Worm (Caenorhabditis elegans): Measurements from ENCODE around the gene F55G11.7.

The F55G11.7 gene

DNA sequence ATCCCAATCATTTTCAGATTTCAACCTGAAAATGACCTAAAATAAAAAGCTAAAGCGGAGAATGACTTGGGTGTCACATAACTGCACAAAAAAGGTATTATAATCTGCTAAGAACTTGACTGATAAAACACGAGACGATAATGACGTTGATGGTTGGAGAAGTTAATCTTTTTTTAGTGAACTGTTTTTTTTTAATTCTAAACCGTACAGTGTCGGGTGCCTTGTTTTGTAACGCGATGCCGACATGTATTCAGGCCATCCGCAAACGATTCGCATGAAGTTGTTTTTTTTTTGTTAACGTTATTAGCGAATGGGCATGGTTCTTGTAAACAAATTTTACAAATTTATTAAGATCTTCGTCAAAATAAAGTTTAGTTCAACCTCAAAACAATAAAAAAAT is 29.1 kb downstream of the F55G11.7 start, which contains the start of gene K10D11.6:
K10D11.6 (minus strand) TSS at position 101 of the 400 bp plus-strand sequence.
- no peak for TF ChIP-seq daf-12 (tag; optimal IDR thresholded peaks at IDR 0.05)
- no peak for TF ChIP-seq mdt-29 (GFP tag; IDR thresholded peaks at IDR 0.05)
- peak; percentile 42; the same call in 1 of the 2 replicates for TF ChIP-seq dmd-6 (GFP tag; IDR thresholded peaks at IDR 0.05)
- TF ChIP-seq nhr-102 (tag; optimal IDR thresholded peaks at IDR 0.05): no peak

- TF ChIP-seq F44E2.7 (GFP tag; IDR thresholded peaks at IDR 0.05) (no peak), unc-62 (GFP tag; optimal IDR thresholded peaks at IDR 0.05 in 1 of 2) (peak in 1 of 2 experiments; percentile 93), unc-62 (tag; optimal IDR thresholded peaks at IDR 0.05) (no peak), mdl-1 (tag; optimal IDR thresholded peaks at IDR 0.05) (no peak)
Observed at ce11 chrIV:12990638-12991037, 30.4 kb downstream of the F55G11.7 start.

DNA sequence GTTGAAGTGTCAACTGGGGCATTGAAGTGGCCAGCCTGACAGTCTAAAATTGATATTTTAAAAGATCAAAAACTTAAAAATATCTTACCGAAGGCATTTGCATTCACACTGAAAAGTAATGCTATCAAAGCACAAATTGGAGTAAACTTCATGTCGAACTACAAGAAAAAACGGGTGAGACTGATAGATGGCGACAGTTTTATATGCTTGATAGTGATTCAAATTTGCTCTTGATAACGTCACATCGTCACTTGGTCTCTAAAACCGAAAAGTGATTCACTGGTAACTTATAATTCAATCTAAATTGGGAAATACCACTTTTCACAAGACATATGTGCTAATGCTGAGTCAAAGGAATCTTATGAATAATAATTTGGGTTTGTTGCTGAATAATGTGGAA is 31.4 kb downstream of the F55G11.7 start, which contains the start of gene K10D11.5:
K10D11.5 (minus strand) TSS at position 215 of the 400 bp plus-strand sequence.
- TF ChIP-seq php-3 (GFP tag; IDR thresholded peaks at IDR 0.05) (peak; percentile 56; the same call in 1 of the 2 replicates), nhr-28 (tag; optimal IDR thresholded peaks at IDR 0.05) (peak; percentile 75), ZK337.2 (GFP tag; IDR thresholded peaks at IDR 0.05) (no peak), hlh-11 (tag; optimal IDR thresholded peaks at IDR 0.05) (peak; percentile 44), pqm-1 (tag; optimal IDR thresholded peaks at IDR 0.05) (peak; percentile 68), lin-13 (GFP tag; optimal IDR thresholded peaks at IDR 0.05) (no peak), dmd-6 (GFP tag; IDR thresholded peaks at IDR 0.05) (peak; percentile 78; the same call in 1 of the 2 replicates), nhr-77 (tag; optimal IDR thresholded peaks at IDR 0.05) (peak; percentile 31), daf-16 (GFP tag; optimal IDR thresholded peaks at IDR 0.05) (no peak), daf-16 (tag; optimal IDR thresholded peaks at IDR 0.05) (peak; percentile 63)

DNA sequence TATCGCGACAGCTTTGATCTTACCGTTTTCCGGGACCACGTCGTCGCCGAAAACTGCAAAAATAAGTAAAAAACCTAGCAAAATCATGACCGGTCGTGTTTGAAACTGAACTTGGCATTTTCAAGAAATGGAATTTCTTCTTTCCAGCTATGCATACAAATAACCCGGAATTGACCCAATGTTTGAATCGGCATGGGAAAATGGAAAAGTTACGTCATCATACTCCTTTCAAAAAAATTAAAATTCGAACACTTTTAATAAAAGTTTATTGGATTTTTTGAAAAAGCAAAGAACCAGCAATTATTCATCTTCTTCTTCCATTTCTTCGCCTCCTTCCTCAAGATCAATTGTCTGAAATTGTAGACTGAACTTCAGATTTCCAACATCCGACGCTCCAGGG is 34.1 kb downstream of the F55G11.7 start, which contains the start of gene K10D11.4:
K10D11.4 (minus strand) TSS at position 101 of the 400 bp plus-strand sequence.
- TF ChIP-seq tra-1 (GFP tag; IDR thresholded peaks at IDR 0.05): no peak
- no peak for TF ChIP-seq dpl-1 (GFP tag; optimal IDR thresholded peaks at IDR 0.05)
- TF ChIP-seq skn-1 (tag; optimal IDR thresholded peaks at IDR 0.05): no peak
- no peak for TF ChIP-seq duxl-1 (tag; optimal IDR thresholded peaks at IDR 0.05; ENCODE audit: poor library complexity)
- no peak for TF ChIP-seq cey-2 (tag; optimal IDR thresholded peaks at IDR 0.05; ENCODE audit: borderline replicate concordance, insufficient read depth)
- TF ChIP-seq F37D6.2 (tag; optimal IDR thresholded peaks at IDR 0.05): no peak
- TF ChIP-seq hmg-1.1 (GFP tag; IDR thresholded peaks at IDR 0.05): no peak
- TF ChIP-seq mep-1 (tag; optimal IDR thresholded peaks at IDR 0.05): no peak
- TF ChIP-seq nhr-102 (tag; optimal IDR thresholded peaks at IDR 0.05): no peak
- no peak for TF ChIP-seq egl-27 (tag; optimal IDR thresholded peaks at IDR 0.05)
- TF ChIP-seq hlh-30 (tag; optimal IDR thresholded peaks at IDR 0.05; ENCODE audit: insufficient read depth): no peak
- TF ChIP-seq ZK337.2 (GFP tag; IDR thresholded peaks at IDR 0.05): no peak
- no peak for TF ChIP-seq nhr-6 (tag; optimal IDR thresholded peaks at IDR 0.05)
- TF ChIP-seq ctbp-1 (GFP tag; IDR thresholded peaks at IDR 0.05): no peak
- TF ChIP-seq unc-130 (GFP tag; optimal IDR thresholded peaks at IDR 0.05): no peak
- no peak for TF ChIP-seq jun-1 (tag; optimal IDR thresholded peaks at IDR 0.05)

ce11 chrIV:12995886-12996285 is 35.6 kb downstream of the F55G11.7 start, which contains the start of gene K10D11.7:
K10D11.7 (minus strand) TSS chrIV:12995986.
- TF ChIP-seq attf-4 (tag; optimal IDR thresholded peaks at IDR 0.05): no peak
- no peak for TF ChIP-seq lin-29 (GFP tag; IDR thresholded peaks at IDR 0.05)
- no peak for TF ChIP-seq tag-97 (GFP tag; IDR thresholded peaks at IDR 0.05)
- no peak for TF ChIP-seq lin-13 (GFP tag; optimal IDR thresholded peaks at IDR 0.05)
- TF ChIP-seq lir-3 (tag; optimal IDR thresholded peaks at IDR 0.05): no peak
- no peak for TF ChIP-seq zfp-2 (tag; optimal IDR thresholded peaks at IDR 0.05)
- TF ChIP-seq D1046.2 (GFP tag; IDR thresholded peaks at IDR 0.05): no peak
- TF ChIP-seq ceh-28 (tag; optimal IDR thresholded peaks at IDR 0.05): no peak
- TF ChIP-seq nhr-76 (tag; optimal IDR thresholded peaks at IDR 0.05): no peak
- no peak for TF ChIP-seq spr-1 (tag; optimal IDR thresholded peaks at IDR 0.05)
